Worm (Caenorhabditis elegans) whole organism, L4 larva: ENCODE data around the gene srj-55.
A peak's percentile ranks its signal among the peaks of the same experiment; 100 is the strongest.

Experiments
- R02D3.7 ChIP-seq: fragments of 150-350 bp; sonication (generic microtip); optimal IDR thresholded peaks from 3 replicates; lab custom pipeline; 2014; ENCODE audit warnings: missing biosample characterization, missing genetic modification characterization
- aha-1 ChIP-seq: fragments of 150-350 bp; peaks from one replicate; lab custom pipeline; 2014; ENCODE audit warnings: missing biosample characterization, missing genetic modification characterization
- aly-2 ChIP-seq: sonication (generic microtip); optimal IDR thresholded peaks from 2 replicates; lab custom pipeline; 2018; ENCODE audit warnings: missing biosample characterization, missing genetic modification characterization
- ceh-20 ChIP-seq: fragments of 200-800 bp; sonication (Bioruptor generic); IDR thresholded peaks from 2 replicates; pipeline ENCODE4 v1.3.6; 2022; ENCODE audit warnings: missing genetic modification reagents, missing genetic modification characterization, missing compliant biosample characterization
- dpl-1 ChIP-seq: fragments of 150-350 bp; optimal IDR thresholded peaks from 2 replicates; lab custom pipeline; 2014; ENCODE audit warnings: missing biosample characterization, missing genetic modification reagents, missing genetic modification characterization
- fos-1 ChIP-seq: fragments of 150-350 bp; optimal IDR thresholded peaks from 2 replicates; lab custom pipeline; 2014; ENCODE audit warnings: missing biosample characterization, missing genetic modification characterization
- lin-13 ChIP-seq: fragments of 150-350 bp; optimal IDR thresholded peaks from 2 replicates; lab custom pipeline; 2014; ENCODE audit warnings: missing biosample characterization, missing genetic modification reagents, missing genetic modification characterization
- lir-3 ChIP-seq: sonication (generic microtip); optimal IDR thresholded peaks from 2 replicates; lab custom pipeline; 2016; ENCODE audit warnings: mild to moderate bottlenecking, missing genetic modification characterization, missing compliant biosample characterization
- mdl-1 ChIP-seq, 2 experiments: fragments of 150-350 bp in 1 of 2; sonication (generic microtip) in 1 of 2; optimal IDR thresholded peaks; 2 replicates each; lab custom pipeline; 2014 to 2017; ENCODE audit warnings: missing biosample characterization in 2 of 2, missing genetic modification characterization in 2 of 2
- nhr-28 ChIP-seq: fragments of 150-350 bp; optimal IDR thresholded peaks from 2 replicates; lab custom pipeline; 2014; ENCODE audit warnings: missing biosample characterization, missing genetic modification characterization
- set-16 ChIP-seq: fragments of 200-800 bp; sonication (Bioruptor generic); IDR thresholded peaks from 2 replicates; pipeline ENCODE4 v1.3.6; 2022; ENCODE audit warnings: missing genetic modification reagents, missing genetic modification characterization, missing compliant biosample characterization
- unc-62 ChIP-seq, 3 experiments: fragments of 150-350 bp in 1 of 3; sonication (generic microtip); optimal IDR thresholded peaks in 2 of 3; peaks in 1 of 3; 1 replicate in 1 of 3; 2 replicates in 2 of 3; lab custom pipeline; 2014 to 2017; ENCODE audit warnings: missing biosample characterization in 3 of 3, missing genetic modification characterization in 3 of 3, missing genetic modification reagents in 3 of 3, missing genotype in 1 of 3
- zag-1 ChIP-seq: fragments of 150-350 bp; optimal IDR thresholded peaks from 2 replicates; lab custom pipeline; 2014; ENCODE audit warnings: missing biosample characterization, missing genetic modification characterization
- ztf-11 ChIP-seq: fragments of 150-350 bp; optimal IDR thresholded peaks from 2 replicates; lab custom pipeline; 2014; ENCODE audit warnings: missing biosample characterization, missing genetic modification characterization

DNA sequence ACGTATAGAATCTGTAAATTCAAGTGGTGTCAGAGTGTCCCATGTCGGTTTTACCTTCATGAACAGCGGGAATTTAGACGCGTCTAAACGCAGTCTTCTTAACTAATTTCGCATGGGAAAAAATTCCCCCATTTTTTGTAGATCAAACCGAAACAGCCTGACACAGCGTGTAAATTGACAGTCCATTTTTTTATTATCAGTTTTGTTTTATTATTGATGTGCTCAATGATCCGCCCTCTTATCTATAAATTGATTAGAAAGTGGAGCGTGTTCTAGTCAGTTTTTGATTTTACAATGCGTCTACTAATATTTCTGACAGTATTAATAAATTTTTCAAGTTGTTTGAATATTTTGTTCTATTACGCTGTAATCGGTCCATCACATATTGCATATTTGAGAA is 8.7 kb downstream of the srj-55 start, which contains the start of gene ugt-53:
- no peak for TF ChIP-seq R02D3.7 (tag; lab: Kevin White, UChicago)
- TF ChIP-seq zag-1 (tag; lab: Kevin White, UChicago): no peak
- TF ChIP-seq aha-1 (tag; lab: Kevin White, UChicago): no peak
- no peak for TF ChIP-seq ceh-20 (GFP tag; lab: Robert Waterston, UW)
- no peak for TF ChIP-seq lir-3 (tag; lab: Kevin White, UChicago)
- no peak for TF ChIP-seq unc-62 (GFP tag; optimal IDR thresholded peaks at IDR 0.05 in 1 of 2; lab: Kevin White, UChicago)
- no peak for TF ChIP-seq unc-62 (tag; optimal IDR thresholded peaks at IDR 0.05; lab: Kevin White, UChicago)
- no peak for TF ChIP-seq dpl-1 (GFP tag; lab: Kevin White, UChicago)
- TF ChIP-seq mdl-1 (tag; optimal IDR thresholded peaks at IDR 0.05; lab: Kevin White, UChicago): no peak
- TF ChIP-seq nhr-28: peak; percentile 84
- TF ChIP-seq set-16 (GFP tag; lab: Robert Waterston, UW): no peak
- TF ChIP-seq ztf-11 (tag; lab: Kevin White, UChicago): no peak
- TF ChIP-seq aly-2 (tag; lab: Kevin White, UChicago): no peak
- no peak for TF ChIP-seq lin-13
- no peak for TF ChIP-seq fos-1 (tag; lab: Kevin White, UChicago)
